Fruit fly (Drosophila melanogaster) whole organism, larva: Measurements from ENCODE around the gene CG2901.
"Not testable (repeated sequence)": the region's sequence is repeated elsewhere in the genome, so short reads cannot be mapped to it uniquely, and the experiment has no call there.

Source experiments
- noc ChIP-seq: fragments of 200-800 bp; sonication (Bioruptor generic); optimal IDR thresholded peaks from 3 replicates; lab custom pipeline; 2019; ENCODE audit warnings: missing biosample characterization, mild to moderate bottlenecking, missing genetic modification characterization, moderate library complexity

CG2901 gene

dm6 chrX:3827897-3828296, at the start of gene CG2901:
CG2901 (plus strand) TSS chrX:3828197.
- no peak for TF ChIP-seq noc (tag; lab: Kevin White, UChicago)

dm6 chrX:3778952-3779502, 49.0 kb upstream of the CG2901 start:
- no peak for TF ChIP-seq noc (tag; lab: Kevin White, UChicago)

- peak; percentile 41 for TF ChIP-seq noc (tag; lab: Kevin White, UChicago)
These were observed 48.1 kb upstream of the CG2901 start for dm6 chrX:3779686-3780407.

DNA sequence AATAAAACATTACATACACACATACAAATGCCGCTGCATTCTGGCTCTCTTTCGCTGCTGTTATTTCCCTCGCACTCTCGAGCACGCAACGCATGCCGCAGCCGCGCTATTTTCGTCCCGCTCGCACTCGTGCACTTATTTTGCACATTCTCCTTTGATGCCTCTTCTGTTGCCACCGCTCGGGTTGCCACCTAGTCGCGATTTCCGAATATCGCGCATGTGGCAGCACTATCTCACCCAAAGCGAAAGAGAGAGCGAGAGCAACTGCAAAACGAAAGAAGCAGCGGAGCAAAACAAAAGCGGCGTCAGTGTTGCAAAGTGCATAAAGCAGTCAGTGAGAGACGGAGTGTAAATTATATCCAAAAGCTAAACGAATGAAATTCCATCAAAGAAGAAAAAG, 47.1 kb upstream of the CG2901 start:
- TF ChIP-seq noc (tag; lab: Kevin White, UChicago): no peak

- no peak for TF ChIP-seq noc (tag; lab: Kevin White, UChicago)
These were observed 39.6 kb upstream of the CG2901 start for dm6 chrX:3788432-3788831.

- no peak for TF ChIP-seq noc (tag; lab: Kevin White, UChicago)
These were observed 38.7 kb upstream of the CG2901 start for dm6 chrX:3789284-3789683.

DNA sequence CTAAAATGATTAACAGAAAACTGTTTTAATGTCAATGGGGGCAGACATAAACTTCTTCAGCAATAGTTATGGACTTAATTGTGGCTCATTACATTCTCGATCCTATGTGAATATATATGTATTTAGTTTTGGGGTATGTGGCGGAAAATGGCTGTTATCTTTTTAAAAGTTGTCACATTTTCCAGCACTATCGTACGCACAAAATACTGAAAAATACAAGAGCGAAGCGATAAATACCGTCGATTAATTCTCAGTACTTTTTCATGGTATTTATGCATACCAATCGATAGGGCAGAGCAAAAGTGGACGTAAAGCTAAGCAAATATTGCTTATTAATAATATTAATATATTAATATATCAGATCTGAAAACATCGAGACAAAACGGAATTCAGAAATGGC, 38.2 kb upstream of the CG2901 start, which contains the start of gene HIP-R:
TSS of gene HIP-R (plus strand) at position 201 of the 400 bp plus-strand sequence.
- not testable (repeated sequence) for TF ChIP-seq noc (tag; lab: Kevin White, UChicago)

DNA sequence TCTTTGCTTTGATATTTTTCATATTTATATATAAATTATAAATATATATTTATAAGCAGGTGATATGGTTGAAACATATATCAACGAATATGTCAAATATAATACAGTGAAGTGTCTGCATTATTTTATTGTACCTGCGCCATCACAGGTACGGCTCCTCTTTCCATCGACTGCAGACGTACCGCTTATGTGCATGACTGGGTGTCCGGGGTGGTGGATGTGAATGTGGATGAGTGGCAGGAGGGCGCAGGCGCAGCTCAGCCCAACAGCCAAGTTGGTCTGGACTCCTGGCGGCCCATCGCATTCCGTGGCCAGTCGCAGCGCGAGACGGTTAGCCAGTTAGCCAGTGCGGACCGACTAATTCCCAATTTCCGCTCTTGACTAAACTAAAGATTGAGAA, 35.1 kb upstream of the CG2901 start, which contains the start of gene Crg-1:
TSS of gene Crg-1 (plus strand) at position 301 of the 400 bp plus-strand sequence.
- not testable (repeated sequence) for TF ChIP-seq noc (tag; lab: Kevin White, UChicago)

DNA sequence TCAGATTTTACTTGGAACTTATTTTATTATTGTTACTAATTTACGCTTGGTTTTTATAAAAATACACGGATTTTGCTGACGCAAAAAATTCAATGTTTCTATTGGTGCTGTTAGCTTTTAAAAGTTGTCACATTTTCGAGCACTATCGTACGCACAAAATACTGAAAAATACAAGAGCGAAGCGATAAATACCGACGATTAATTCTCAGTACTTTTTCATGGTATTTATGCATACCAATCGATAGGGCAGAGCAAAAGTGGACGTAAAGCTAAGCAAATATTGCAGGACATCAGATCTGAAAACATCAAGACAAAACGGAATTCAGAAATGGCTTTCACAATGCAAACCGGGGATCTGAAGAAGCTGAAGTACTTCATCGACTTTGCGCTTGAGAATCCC, 29.1 kb upstream of the CG2901 start, which contains the start of gene HIP:
TSS of gene HIP (plus strand) at position 232 of the 400 bp plus-strand sequence.
- TF ChIP-seq noc (tag; lab: Kevin White, UChicago): not testable (repeated sequence)

- TF ChIP-seq noc (tag; lab: Kevin White, UChicago): not testable (repeated sequence)
These were observed 26.0 kb upstream of the CG2901 start, which contains the start of gene fd3F for dm6 chrX:3802016-3802415. fd3F (plus strand) TSS chrX:3802316.

dm6 chrX:3808467-3808866, 19.5 kb upstream of the CG2901 start:
- TF ChIP-seq noc (tag; lab: Kevin White, UChicago): no peak

dm6 chrX:3809085-3809484, 18.9 kb upstream of the CG2901 start:
- TF ChIP-seq noc (tag; lab: Kevin White, UChicago): no peak

dm6 chrX:3811340-3811788, 16.6 kb upstream of the CG2901 start, which contains the start of gene ec:
ec (plus strand) TSS chrX:3811698.
- no peak for TF ChIP-seq noc (tag; lab: Kevin White, UChicago)

DNA sequence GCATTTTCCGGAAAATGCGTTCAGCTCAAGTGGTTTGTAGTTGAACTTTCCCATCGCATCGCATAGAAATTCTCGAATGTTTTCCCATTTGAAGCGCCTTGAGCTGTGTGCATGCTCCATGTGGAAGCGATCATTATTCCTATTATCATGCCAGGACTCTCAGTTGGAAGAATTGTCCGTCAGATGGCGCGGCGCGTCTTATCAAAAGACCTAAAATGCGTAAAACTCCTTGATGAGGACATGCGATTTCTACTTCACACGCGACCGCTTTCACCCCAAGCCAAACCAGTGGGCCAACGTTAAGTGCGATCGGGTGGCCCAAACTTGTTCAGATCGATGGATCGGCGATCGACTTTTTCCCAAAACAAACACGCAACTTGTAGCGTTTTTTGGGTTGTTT, 12.3 kb upstream of the CG2901 start:
- TF ChIP-seq noc (tag; lab: Kevin White, UChicago): no peak

DNA sequence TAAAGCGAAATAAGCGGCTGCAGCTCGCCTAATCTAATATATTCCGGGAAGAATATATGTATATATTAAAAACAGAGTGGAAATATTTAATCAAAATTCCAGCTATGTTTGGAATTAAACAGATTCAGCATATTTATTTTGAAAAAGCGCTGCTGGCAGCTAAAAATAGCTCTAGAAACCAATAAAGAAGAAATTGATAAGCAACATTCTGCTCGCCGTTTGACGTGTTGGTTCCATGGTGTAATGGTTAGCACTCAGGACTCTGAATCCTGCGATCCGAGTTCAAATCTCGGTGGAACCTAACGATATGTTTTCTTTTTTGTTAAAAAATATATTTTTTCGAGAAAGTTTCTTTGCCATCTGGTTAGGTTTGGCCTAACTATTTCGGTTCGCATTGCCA, 8.5 kb upstream of the CG2901 start:
- TF ChIP-seq noc (tag; lab: Kevin White, UChicago): no peak

dm6 chrX:3825069-3825468, 2.9 kb upstream of the CG2901 start:
- TF ChIP-seq noc (tag; lab: Kevin White, UChicago): no peak

dm6 chrX:3831761-3832160, 3.8 kb downstream of the CG2901 start:
- TF ChIP-seq noc (tag; lab: Kevin White, UChicago): no peak
